Worm (Caenorhabditis elegans): ENCODE results near the gene srt-33.

srt-33 gene

ce11 chrV:14248025-14248424, 31.7 kb downstream of the srt-33 start, which contains the start of gene K02E11.4:
K02E11.4 (minus strand) TSS chrV:14248125.
- no peak for TF ChIP-seq unc-62 (GFP tag; optimal IDR thresholded peaks at IDR 0.05)
- no peak for TF ChIP-seq nhr-43 (tag; optimal IDR thresholded peaks at IDR 0.05; ENCODE audit: poor library complexity, severe bottlenecking)
- no peak for TF ChIP-seq egl-5 (tag; optimal IDR thresholded peaks at IDR 0.05)
- no peak for TF ChIP-seq zag-1 (tag; optimal IDR thresholded peaks at IDR 0.05)
- no peak for TF ChIP-seq elt-2 (tag; optimal IDR thresholded peaks at IDR 0.05)

ce11 chrV:14246761-14247160, 32.9 kb downstream of the srt-33 start, which contains the start of gene K02E11.3:
K02E11.3 (minus strand) TSS chrV:14246861.
- TF ChIP-seq fos-1 (tag; optimal IDR thresholded peaks at IDR 0.05), result no peak
- no peak for TF ChIP-seq lin-15B (tag; optimal IDR thresholded peaks at IDR 0.05)
- TF ChIP-seq aly-2 (tag; optimal IDR thresholded peaks at IDR 0.05), result no peak
- TF ChIP-seq nhr-76 (tag; optimal IDR thresholded peaks at IDR 0.05), result no peak
- no peak for TF ChIP-seq ceh-28 (tag; optimal IDR thresholded peaks at IDR 0.05)
- no peak for TF ChIP-seq hmg-11 (tag; optimal IDR thresholded peaks at IDR 0.05)
- TF ChIP-seq zag-1 (tag; optimal IDR thresholded peaks at IDR 0.05), result no peak
- TF ChIP-seq egl-5 (tag; optimal IDR thresholded peaks at IDR 0.05), result no peak
- TF ChIP-seq mdl-1 (tag; optimal IDR thresholded peaks at IDR 0.05), result no peak

- no peak for TF ChIP-seq fkh-10 (GFP tag; optimal IDR thresholded peaks at IDR 0.05)
- TF ChIP-seq ama-1 (optimal IDR thresholded peaks at IDR 0.05), result no peak
- no peak for TF ChIP-seq ztf-11 (tag; optimal IDR thresholded peaks at IDR 0.05)
- no peak for TF ChIP-seq zag-1 (tag; optimal IDR thresholded peaks at IDR 0.05)
- no peak for TF ChIP-seq ceh-82 (tag; optimal IDR thresholded peaks at IDR 0.05)
- no peak for TF ChIP-seq nhr-23 (tag; optimal IDR thresholded peaks at IDR 0.05)
- no peak for TF ChIP-seq unc-39 (tag; optimal IDR thresholded peaks at IDR 0.05)
- TF ChIP-seq lin-39 (tag; optimal IDR thresholded peaks at IDR 0.05), result no peak
- no peak for TF ChIP-seq daf-12 (tag; optimal IDR thresholded peaks at IDR 0.05)
- TF ChIP-seq pqm-1 (tag; optimal IDR thresholded peaks at IDR 0.05), result no peak
- no peak for TF ChIP-seq lsy-12 (tag; optimal IDR thresholded peaks at IDR 0.05)
- no peak for TF ChIP-seq mdl-1 (tag; optimal IDR thresholded peaks at IDR 0.05)
Observed at ce11 chrV:14243904-14244303, 35.8 kb downstream of the srt-33 start, which contains the start of gene sre-7. sre-7 (plus strand) TSS chrV:14244204.

- TF ChIP-seq fos-1 (tag; optimal IDR thresholded peaks at IDR 0.05) (no peak), elt-3 (tag; optimal IDR thresholded peaks at IDR 0.05) (no peak), aly-2 (tag; optimal IDR thresholded peaks at IDR 0.05) (no peak), lin-15B (tag; optimal IDR thresholded peaks at IDR 0.05) (no peak), unc-62 (GFP tag; optimal IDR thresholded peaks at IDR 0.05) (no peak), nhr-28 (tag; optimal IDR thresholded peaks at IDR 0.05) (no peak), daf-12 (tag; optimal IDR thresholded peaks at IDR 0.05) (no peak), eor-1 (tag; optimal IDR thresholded peaks at IDR 0.05) (no peak), nhr-25 (tag; optimal IDR thresholded peaks at IDR 0.05) (no peak), nhr-23 (tag; optimal IDR thresholded peaks at IDR 0.05) (no peak)
Observed at ce11 chrV:14240694-14241201, 38.9 kb downstream of the srt-33 start, which contains the start of gene K02E11.10. K02E11.10 (minus strand) TSS chrV:14241151.

ce11 chrV:14235942-14236341, 43.7 kb downstream of the srt-33 start, which contains the start of gene ent-3:
ent-3 (minus strand) TSS chrV:14236042.
- TF ChIP-seq lsy-12 (tag; optimal IDR thresholded peaks at IDR 0.05), result no peak
- TF ChIP-seq ztf-11 (tag; optimal IDR thresholded peaks at IDR 0.05), result no peak
- TF ChIP-seq elt-1 (tag; optimal IDR thresholded peaks at IDR 0.05), result no peak
- no peak for TF ChIP-seq ceh-82 (tag; optimal IDR thresholded peaks at IDR 0.05)
- TF ChIP-seq unc-62 (GFP tag; optimal IDR thresholded peaks at IDR 0.05), result no peak
- no peak for TF ChIP-seq snpc-4 (tag; optimal IDR thresholded peaks at IDR 0.05)
- TF ChIP-seq hmg-11 (tag; optimal IDR thresholded peaks at IDR 0.05), result no peak
- TF ChIP-seq nhr-237 (tag; optimal IDR thresholded peaks at IDR 0.05), result no peak
- no peak for TF ChIP-seq sea-2 (GFP tag; optimal IDR thresholded peaks at IDR 0.05)
- TF ChIP-seq nhr-11 (tag; optimal IDR thresholded peaks at IDR 0.05), result no peak
- TF ChIP-seq egl-5 (tag; optimal IDR thresholded peaks at IDR 0.05), result no peak
- TF ChIP-seq daf-12 (tag; optimal IDR thresholded peaks at IDR 0.05), result no peak
- TF ChIP-seq jun-1 (tag; optimal IDR thresholded peaks at IDR 0.05), result no peak

ce11 chrV:14231656-14232055, 48.0 kb downstream of the srt-33 start:
- TF ChIP-seq unc-62 (GFP tag; optimal IDR thresholded peaks at IDR 0.05) (no peak), ceh-82 (tag; optimal IDR thresholded peaks at IDR 0.05) (no peak), nhr-43 (tag; optimal IDR thresholded peaks at IDR 0.05; ENCODE audit: poor library complexity, severe bottlenecking) (no peak), nfya-1 (tag; optimal IDR thresholded peaks at IDR 0.05; ENCODE audit: insufficient read depth) (no peak), fkh-2 (tag; optimal IDR thresholded peaks at IDR 0.05) (no peak)
